Worm (Caenorhabditis elegans) whole organism, L1 larva: ENCODE results near the gene W04E12.7.
"Not testable (repeated sequence)": the region's sequence is repeated elsewhere in the genome, so short reads cannot be mapped to it uniquely, and the experiment has no call there.

Experiments used
- C04F5.9 ChIP-seq: sonication (generic microtip); optimal IDR thresholded peaks from 2 replicates; lab custom pipeline; 2016; ENCODE audit warnings: missing genetic modification characterization, missing compliant biosample characterization
- C16A3.4 ChIP-seq: fragments of 150-350 bp; optimal IDR thresholded peaks from 2 replicates; lab custom pipeline; 2014; ENCODE audit warnings: missing biosample characterization, missing genetic modification characterization
- ceh-63 ChIP-seq: fragments of 200-800 bp; sonication (Bioruptor generic); optimal IDR thresholded peaks from 2 replicates; lab custom pipeline; 2018; ENCODE audit warnings: mild to moderate bottlenecking, missing genetic modification characterization, missing compliant biosample characterization
- ceh-90 ChIP-seq: sonication (generic microtip); optimal IDR thresholded peaks from 2 replicates; lab custom pipeline; 2016; ENCODE audit warnings: missing genetic modification characterization, missing compliant biosample characterization
- dpl-1 ChIP-seq, 3 experiments: fragments of 150-350 bp in 2 of 3; sonication (generic microtip) in 1 of 3; optimal IDR thresholded peaks; 2 replicates each; lab custom pipeline; 2014 to 2017; ENCODE audit warnings: missing biosample characterization in 3 of 3, missing genetic modification characterization in 3 of 3, missing genetic modification reagents in 3 of 3
- dsc-1 ChIP-seq: sonication (generic microtip); optimal IDR thresholded peaks from 2 replicates; lab custom pipeline; 2016; ENCODE audit warnings: mild to moderate bottlenecking, missing genetic modification characterization, missing compliant biosample characterization
- egl-27 ChIP-seq, 2 experiments: fragments of 150-350 bp in 1 of 2; sonication (generic microtip); optimal IDR thresholded peaks; 3 replicates each; lab custom pipeline; 2017 to 2018; ENCODE audit warnings: missing biosample characterization in 2 of 2, missing genetic modification characterization in 2 of 2, missing genetic modification reagents in 2 of 2
- elt-2 ChIP-seq: sonication (generic microtip); optimal IDR thresholded peaks from 2 replicates; lab custom pipeline; 2016; ENCODE audit warnings: missing genetic modification characterization, mild to moderate bottlenecking, inconsistent platforms, missing compliant biosample characterization, missing genetic modification reagents
- ets-5 ChIP-seq: fragments of 200-800 bp; sonication (Bioruptor generic); IDR thresholded peaks from 2 replicates; pipeline ENCODE4 v1.3.6; 2022; ENCODE audit warnings: missing genetic modification characterization, missing compliant biosample characterization
- fkh-4 ChIP-seq: sonication (generic microtip); optimal IDR thresholded peaks from 2 replicates; lab custom pipeline; 2016; ENCODE audit warnings: missing compliant biosample characterization, missing genetic modification characterization, borderline replicate concordance
- fkh-8 ChIP-seq: sonication (generic microtip); optimal IDR thresholded peaks from 2 replicates; lab custom pipeline; 2016; ENCODE audit warnings: mild to moderate bottlenecking, missing genetic modification characterization, missing compliant biosample characterization
- hlh-17 ChIP-seq: fragments of 200-800 bp; sonication (Bioruptor generic); optimal IDR thresholded peaks from 2 replicates; lab custom pipeline; 2018; ENCODE audit warnings: missing genetic modification characterization, mild to moderate bottlenecking, missing compliant biosample characterization, moderate library complexity, borderline replicate concordance
- hlh-4 ChIP-seq: sonication (generic microtip); optimal IDR thresholded peaks from 2 replicates; lab custom pipeline; 2016; ENCODE audit warnings: mild to moderate bottlenecking, missing genetic modification characterization, missing compliant biosample characterization
- isw-1 ChIP-seq: fragments of 200-800 bp; sonication (Bioruptor generic); IDR thresholded peaks from 2 replicates; pipeline ENCODE4 v1.3.6; 2022; ENCODE audit warnings: missing genetic modification characterization, missing compliant biosample characterization
- lin-35 ChIP-seq, 2 experiments: fragments of 150-350 bp; optimal IDR thresholded peaks; 2 replicates each; lab custom pipeline; 2014; ENCODE audit warnings: missing biosample characterization in 2 of 2, missing genetic modification characterization in 2 of 2, missing genetic modification reagents in 2 of 2
- lir-3 ChIP-seq: sonication (generic microtip); optimal IDR thresholded peaks from 2 replicates; lab custom pipeline; 2016; ENCODE audit warnings: mild to moderate bottlenecking, missing genetic modification characterization, moderate library complexity, missing compliant biosample characterization; ENCODE audit not compliant: poor library complexity
- mep-1 ChIP-seq: fragments of 150-350 bp; optimal IDR thresholded peaks from 2 replicates; lab custom pipeline; 2014; ENCODE audit warnings: missing biosample characterization, missing genetic modification characterization
- nhr-19 ChIP-seq: fragments of 200-800 bp; sonication (Bioruptor generic); conservative IDR thresholded peaks from 2 replicates; pipeline ENCODE4 v1.3.6; 2022; ENCODE audit warnings: missing genetic modification characterization, missing compliant biosample characterization
- nhr-47 ChIP-seq: sonication (generic microtip); optimal IDR thresholded peaks from 2 replicates; lab custom pipeline; 2016; ENCODE audit warnings: mild to moderate bottlenecking, missing genetic modification characterization, moderate library complexity, missing compliant biosample characterization
- nhr-76 ChIP-seq: sonication (generic microtip); optimal IDR thresholded peaks from 2 replicates; lab custom pipeline; 2017; ENCODE audit warnings: missing biosample characterization, missing genetic modification characterization
- nhr-84 ChIP-seq: sonication (generic microtip); optimal IDR thresholded peaks from 2 replicates; lab custom pipeline; 2017; ENCODE audit warnings: missing biosample characterization, missing genetic modification characterization
- nhr-85 ChIP-seq: sonication (generic microtip); peaks from one replicate; lab custom pipeline; 2016; ENCODE audit warnings: missing genetic modification characterization, inconsistent platforms, missing compliant biosample characterization
- pqm-1 ChIP-seq: sonication (generic microtip); optimal IDR thresholded peaks from 3 replicates; lab custom pipeline; 2017; ENCODE audit warnings: missing biosample characterization, missing genetic modification characterization
- snpc-4 ChIP-seq: fragments of 150-350 bp; optimal IDR thresholded peaks from 2 replicates; lab custom pipeline; 2014; ENCODE audit warnings: missing biosample characterization, missing genetic modification characterization
- snu-23 ChIP-seq: sonication (generic microtip); optimal IDR thresholded peaks from 2 replicates; lab custom pipeline; 2016; ENCODE audit warnings: missing genetic modification characterization, missing compliant biosample characterization
- sox-4 ChIP-seq: sonication (generic microtip); optimal IDR thresholded peaks from 2 replicates; lab custom pipeline; 2016; ENCODE audit warnings: missing genetic modification characterization, missing compliant biosample characterization
- sptf-1 ChIP-seq: fragments of 150-350 bp; optimal IDR thresholded peaks from 2 replicates; lab custom pipeline; 2014; ENCODE audit warnings: missing biosample characterization, missing genetic modification characterization
- tbx-2 ChIP-seq: sonication (generic microtip); optimal IDR thresholded peaks from 2 replicates; lab custom pipeline; 2016; ENCODE audit warnings: missing genetic modification characterization, missing compliant biosample characterization
- unc-130 ChIP-seq: fragments of 150-350 bp; optimal IDR thresholded peaks from 2 replicates; lab custom pipeline; 2017; ENCODE audit warnings: missing biosample characterization, missing genetic modification characterization, inconsistent platforms
- unc-62 ChIP-seq: fragments of 150-350 bp; optimal IDR thresholded peaks from 2 replicates; lab custom pipeline; 2014; ENCODE audit warnings: missing biosample characterization, missing genetic modification reagents, missing genetic modification characterization
- unc-86 ChIP-seq: sonication (generic microtip); optimal IDR thresholded peaks from 2 replicates; lab custom pipeline; 2016; ENCODE audit warnings: missing genetic modification characterization, missing compliant biosample characterization
- unc-98 ChIP-seq: fragments of 200-800 bp; sonication (Bioruptor generic); IDR thresholded peaks from 2 replicates; pipeline ENCODE4 v1.3.6; 2022; ENCODE audit warnings: missing genetic modification characterization, missing compliant biosample characterization
- vab-15 ChIP-seq: sonication (generic microtip); optimal IDR thresholded peaks from 2 replicates; lab custom pipeline; 2017; ENCODE audit warnings: missing genotype, mild to moderate bottlenecking, missing genetic modification characterization, missing compliant biosample characterization

The W04E12.7 gene

ce11 chrV:19715419-19715818, 21.9 kb downstream of the W04E12.7 start, which contains the start of gene Y43F8C.16:
Gene Y43F8C.16, minus strand, starts transcription at chrV:19715519.
- TF ChIP-seq hlh-4, result no peak
- TF ChIP-seq unc-86, result no peak
- TF ChIP-seq egl-27 (tag; optimal IDR thresholded peaks at IDR 0.05; lab: Kevin White, UChicago), result no peak
- TF ChIP-seq unc-130 (tag; lab: Kevin White, UChicago), result no peak
- no peak for TF ChIP-seq nhr-85 (tag; lab: Kevin White, UChicago)
- TF ChIP-seq dsc-1 (tag; lab: Kevin White, UChicago), result no peak
- no peak for TF ChIP-seq sox-4 (tag; lab: Kevin White, UChicago)
- no peak for TF ChIP-seq elt-2 (tag; lab: Kevin White, UChicago)
- no peak for TF ChIP-seq snu-23
- TF ChIP-seq ceh-90, result no peak
- no peak for TF ChIP-seq fkh-8 (tag; lab: Kevin White, UChicago)
- TF ChIP-seq lir-3 (tag; lab: Kevin White, UChicago), result no peak
- TF ChIP-seq ets-5, result no peak
- TF ChIP-seq nhr-84 (tag; lab: Kevin White, UChicago), result no peak
- no peak for TF ChIP-seq vab-15 (tag; lab: Kevin White, UChicago)
- no peak for TF ChIP-seq nhr-19 (GFP tag; lab: Robert Waterston, UW)
- no peak for TF ChIP-seq snpc-4 (tag; lab: Kevin White, UChicago)

- TF ChIP-seq C04F5.9, ceh-63, hlh-4: not testable (repeated sequence)
Measured at ce11 chrV:19711646-19712045, 25.7 kb downstream of the W04E12.7 start, which contains the start of gene Y43F8C.23. Gene Y43F8C.23, minus strand, starts transcription at chrV:19711746.

- not testable (repeated sequence) for TF ChIP-seq isw-1 (GFP tag; lab: Robert Waterston, UW); ceh-63; nhr-76 (tag; lab: Kevin White, UChicago)
Measured at ce11 chrV:19710514-19710913, 26.8 kb downstream of the W04E12.7 start, which contains the start of gene Y43F8C.15. Gene Y43F8C.15, minus strand, starts transcription at chrV:19710614.

- no peak for TF ChIP-seq nhr-76 (tag; lab: Kevin White, UChicago)
- no peak for TF ChIP-seq dsc-1 (tag; lab: Kevin White, UChicago)
- TF ChIP-seq unc-62, result no peak
- TF ChIP-seq tbx-2 (tag; lab: Kevin White, UChicago), result no peak
- TF ChIP-seq unc-86, result no peak
- no peak for TF ChIP-seq isw-1 (GFP tag; lab: Robert Waterston, UW)
- TF ChIP-seq nhr-47 (tag; lab: Kevin White, UChicago), result no peak
- no peak for TF ChIP-seq dpl-1 (GFP tag; optimal IDR thresholded peaks at IDR 0.05; lab: Kevin White, UChicago)
- TF ChIP-seq unc-130 (tag; lab: Kevin White, UChicago), result no peak
- no peak for TF ChIP-seq C16A3.4
- no peak for TF ChIP-seq elt-2 (tag; lab: Kevin White, UChicago)
- no peak for TF ChIP-seq ceh-63
- TF ChIP-seq fkh-4 (tag; lab: Kevin White, UChicago), result no peak
- TF ChIP-seq egl-27 (tag; optimal IDR thresholded peaks at IDR 0.05; lab: Kevin White, UChicago), result no peak
- no peak for TF ChIP-seq hlh-4
- no peak for TF ChIP-seq fkh-8 (tag; lab: Kevin White, UChicago)
- no peak for TF ChIP-seq sox-4 (tag; lab: Kevin White, UChicago)
- TF ChIP-seq, all 84 proteins: peak for 0
Measured at ce11 chrV:19708849-19709248, 28.5 kb downstream of the W04E12.7 start, which contains the start of gene srv-3. Gene srv-3, minus strand, starts transcription at chrV:19708949.

- TF ChIP-seq sptf-1, result no peak
- TF ChIP-seq elt-2 (tag; lab: Kevin White, UChicago), result peak; percentile 72
- no peak for TF ChIP-seq unc-98
- no peak for TF ChIP-seq mep-1 (tag; lab: Kevin White, UChicago)
- peak in 1 of 2 experiments; percentile 41 for TF ChIP-seq lin-35 (GFP tag; optimal IDR thresholded peaks at IDR 0.05; lab: Kevin White, UChicago)
- TF ChIP-seq hlh-17 (GFP tag; lab: Kevin White, UChicago), result no peak
- peak; percentile 85 for TF ChIP-seq pqm-1
Measured at ce11 chrV:19697348-19698172, 39.8 kb downstream of the W04E12.7 start, which contains the start of the genes Y43F8C.13 and ani-3. Gene Y43F8C.13, minus strand, starts transcription at chrV:19697398. Gene ani-3, plus strand, starts transcription at chrV:19697732.
